Worm (Caenorhabditis elegans) whole organism, midembryonic: ENCODE results near the gene nlp-101.

ENCODE experiments used
- T22C8.4 ChIP-seq: fragments of 200-800 bp; sonication (Bioruptor generic); IDR thresholded peaks from 2 replicates; pipeline ENCODE4 v1.3.6; 2022; ENCODE audit warnings: missing genetic modification characterization, missing compliant biosample characterization
- cog-1 ChIP-seq: sonication (generic microtip); optimal IDR thresholded peaks from 2 replicates; lab custom pipeline; 2016; ENCODE audit warnings: missing genetic modification characterization, missing compliant biosample characterization
- flt-1 ChIP-seq: fragments of 200-800 bp; sonication (Bioruptor generic); IDR thresholded peaks from 2 replicates; pipeline ENCODE4 v1.3.6; 2022; ENCODE audit warnings: missing genetic modification characterization, missing compliant biosample characterization
- klf-2 ChIP-seq: fragments of 200-800 bp; sonication (Bioruptor generic); conservative IDR thresholded peaks from 2 replicates; pipeline ENCODE4 v1.3.6; 2022; ENCODE audit warnings: missing genetic modification reagents, missing genetic modification characterization, missing compliant biosample characterization
- med-1 ChIP-seq: sonication (generic microtip); optimal IDR thresholded peaks from 2 replicates; lab custom pipeline; 2017; ENCODE audit warnings: missing genetic modification characterization, mild to moderate bottlenecking, missing compliant biosample characterization, antibody characterized with exemption, missing genetic modification reagents; ENCODE audit not compliant: insufficient read depth
- ref-1 ChIP-seq: fragments of 200-800 bp; sonication (Bioruptor generic); conservative IDR thresholded peaks from 2 replicates; pipeline ENCODE4 v1.3.6; 2022; ENCODE audit warnings: missing genetic modification reagents, missing genetic modification characterization, missing compliant biosample characterization
- tab-1 ChIP-seq: fragments of 200-800 bp; sonication (Bioruptor generic); IDR thresholded peaks from 2 replicates; pipeline ENCODE4 v1.3.6; 2022; ENCODE audit warnings: missing genetic modification characterization, missing compliant biosample characterization
- ztf-23 ChIP-seq: fragments of 200-800 bp; sonication (Bioruptor generic); IDR thresholded peaks from 2 replicates; pipeline ENCODE4 v1.3.6; 2022; ENCODE audit warnings: missing genetic modification reagents, missing genetic modification characterization, missing compliant biosample characterization
- ztf-29 ChIP-seq: fragments of 200-800 bp; sonication (Bioruptor generic); IDR thresholded peaks from 2 replicates; pipeline ENCODE4 v1.3.6; 2022; ENCODE audit warnings: missing genetic modification reagents, missing genetic modification characterization, missing compliant biosample characterization

DNA sequence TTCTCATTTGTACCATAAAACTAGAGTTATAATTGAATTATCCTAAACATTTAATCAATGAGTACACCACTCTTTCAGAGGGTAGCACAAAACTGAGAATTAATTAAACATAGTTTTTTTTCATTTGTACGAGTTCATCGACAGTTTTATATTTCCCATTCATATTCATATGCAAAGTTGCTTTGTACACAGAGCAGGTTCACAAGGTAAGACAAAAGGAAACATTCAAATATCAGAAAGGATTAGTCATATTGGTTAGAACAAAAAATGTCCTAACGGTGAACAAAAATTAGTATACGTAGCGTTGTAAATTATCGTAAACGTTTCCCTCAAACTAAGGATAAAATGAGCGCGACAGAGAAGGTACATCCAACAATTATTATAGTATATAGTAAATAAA lies 42.6 kb downstream of the nlp-101 start:
- no peak for TF ChIP-seq T22C8.4 (GFP tag; lab: Robert Waterston, UW)
- TF ChIP-seq med-1 (GFP tag; lab: Kevin White, UChicago): no peak
- no peak for TF ChIP-seq flt-1 (GFP tag; lab: Robert Waterston, UW)
- no peak for TF ChIP-seq cog-1 (tag; lab: Kevin White, UChicago)
- TF ChIP-seq ztf-23 (GFP tag; lab: Robert Waterston, UW): no peak
- no peak for TF ChIP-seq tab-1
- no peak for TF ChIP-seq klf-2
- TF ChIP-seq ref-1 (GFP tag; lab: Robert Waterston, UW): no peak
- no peak for TF ChIP-seq ztf-29
